Worm (Caenorhabditis elegans): ENCODE data around the gene lron-7.

The lron-7 gene

ce11 chrX:7314564-7314963, 22.6 kb downstream of the lron-7 start:
- TF ChIP-seq elt-2 (tag; optimal IDR thresholded peaks at IDR 0.05): peak; percentile 40
- no peak for TF ChIP-seq skn-1 (tag; optimal IDR thresholded peaks at IDR 0.05)
- TF ChIP-seq efl-1 (optimal IDR thresholded peaks at IDR 0.05): no peak
- TF ChIP-seq efl-1 (GFP tag; optimal IDR thresholded peaks at IDR 0.05 in 1 of 2): peak in 1 of 2 experiments; percentile 16

ce11 chrX:7315329-7315728, 23.4 kb downstream of the lron-7 start, which contains the start of gene spp-3:
spp-3 (minus strand) TSS chrX:7315353.
- TF ChIP-seq nhr-20 (tag; optimal IDR thresholded peaks at IDR 0.05): peak; percentile 17
- TF ChIP-seq xbp-1 (tag; optimal IDR thresholded peaks at IDR 0.05): no peak
- TF ChIP-seq nhr-90 (tag; optimal IDR thresholded peaks at IDR 0.05; ENCODE audit: poor library complexity): peak; percentile 8
- peak; percentile 20 for TF ChIP-seq pqm-1 (tag; optimal IDR thresholded peaks at IDR 0.05)
- peak in 1 of 2 experiments; percentile 41 for TF ChIP-seq lin-35 (GFP tag; optimal IDR thresholded peaks at IDR 0.05)
- peak in 1 of 2 experiments; percentile 39 for TF ChIP-seq lsy-2 (tag; optimal IDR thresholded peaks at IDR 0.05)
- TF ChIP-seq elt-2 (tag; optimal IDR thresholded peaks at IDR 0.05): peak; percentile 93
- TF ChIP-seq hlh-4 (tag; optimal IDR thresholded peaks at IDR 0.05): no peak

- TF ChIP-seq elt-2 (tag; optimal IDR thresholded peaks at IDR 0.05): peak; percentile 85
- peak; percentile 52 for TF ChIP-seq ama-1 (optimal IDR thresholded peaks at IDR 0.05)
- TF ChIP-seq lin-35 (GFP tag; optimal IDR thresholded peaks at IDR 0.05): peak in 1 of 2 experiments; percentile 36
- no peak for TF ChIP-seq mdl-1 (tag; optimal IDR thresholded peaks at IDR 0.05)
- TF ChIP-seq pax-3 (tag; optimal IDR thresholded peaks at IDR 0.05): no peak
- peak; percentile 29 for TF ChIP-seq nhr-71 (tag; optimal IDR thresholded peaks at IDR 0.05)
- peak; percentile 18 for TF ChIP-seq jun-1 (tag; optimal IDR thresholded peaks at IDR 0.05)
- peak; percentile 39 for TF ChIP-seq pqm-1 (tag; optimal IDR thresholded peaks at IDR 0.05)
These were observed 24.8 kb downstream of the lron-7 start, which contains the start of the genes spp-2 and spp-6 for ce11 chrX:7316485-7317391. spp-2 (minus strand) TSS chrX:7316818. spp-6 (plus strand) TSS chrX:7317341.

- TF ChIP-seq sox-4 (tag; optimal IDR thresholded peaks at IDR 0.05): no peak
- TF ChIP-seq elt-2 (tag; optimal IDR thresholded peaks at IDR 0.05): peak; percentile 72
These were observed 26.7 kb downstream of the lron-7 start, which contains the start of gene spp-4 for ce11 chrX:7318639-7319038. spp-4 (minus strand) TSS chrX:7318756.

- peak; percentile 31 for TF ChIP-seq nhr-90 (tag; optimal IDR thresholded peaks at IDR 0.05; ENCODE audit: poor library complexity)
- no peak for TF ChIP-seq mep-1 (tag; optimal IDR thresholded peaks at IDR 0.05)
- TF ChIP-seq nhr-47 (tag; optimal IDR thresholded peaks at IDR 0.05): no peak
- TF ChIP-seq mdl-1 (tag; optimal IDR thresholded peaks at IDR 0.05): peak in 1 of 2 experiments; percentile 6
- no peak for TF ChIP-seq ama-1 (optimal IDR thresholded peaks at IDR 0.05)
- no peak for TF ChIP-seq lir-3 (tag; optimal IDR thresholded peaks at IDR 0.05; ENCODE audit: poor library complexity)
- TF ChIP-seq fkh-8 (tag; optimal IDR thresholded peaks at IDR 0.05): no peak
- TF ChIP-seq zip-4 (GFP tag; optimal IDR thresholded peaks at IDR 0.05): no peak
- TF ChIP-seq mef-2 (tag; optimal IDR thresholded peaks at IDR 0.05): no peak
- TF ChIP-seq lin-13 (GFP tag; optimal IDR thresholded peaks at IDR 0.05): no peak
- peak; percentile 37 for TF ChIP-seq jun-1 (tag; optimal IDR thresholded peaks at IDR 0.05)
- no peak for TF ChIP-seq snu-23 (GFP tag; optimal IDR thresholded peaks at IDR 0.05)
- no peak for TF ChIP-seq lin-39 (tag; optimal IDR thresholded peaks at IDR 0.05)
- TF ChIP-seq hlh-17 (GFP tag; optimal IDR thresholded peaks at IDR 0.05; ENCODE audit: borderline replicate concordance): no peak
- TF ChIP-seq nhr-28 (tag; optimal IDR thresholded peaks at IDR 0.05): no peak
- TF ChIP-seq C16A3.4 (tag; optimal IDR thresholded peaks at IDR 0.05): no peak
- TF ChIP-seq nhr-85 (tag): no peak
- no peak for TF ChIP-seq nhr-19 (GFP tag; conservative IDR thresholded peaks at IDR 0.05)
- no peak for TF ChIP-seq nhr-71 (tag; optimal IDR thresholded peaks at IDR 0.05)
- TF ChIP-seq nhr-20 (tag; optimal IDR thresholded peaks at IDR 0.05): peak; percentile 22
- TF ChIP-seq lin-14 (GFP tag; optimal IDR thresholded peaks at IDR 0.05): peak; percentile 4
- TF ChIP-seq ceh-88 (GFP tag; IDR thresholded peaks at IDR 0.05): no peak
- no peak for TF ChIP-seq unc-30 (tag; optimal IDR thresholded peaks at IDR 0.05)
- no peak for TF ChIP-seq unc-62 (GFP tag; optimal IDR thresholded peaks at IDR 0.05)
- no peak for TF ChIP-seq aly-2 (tag; optimal IDR thresholded peaks at IDR 0.05)
- TF ChIP-seq skn-1 (tag; optimal IDR thresholded peaks at IDR 0.05): no peak
- TF ChIP-seq ztf-4 (tag; optimal IDR thresholded peaks at IDR 0.05): no peak
- TF ChIP-seq lin-35 (GFP tag; optimal IDR thresholded peaks at IDR 0.05): peak in 1 of 2 experiments; percentile 56
- TF ChIP-seq nhr-84 (tag; optimal IDR thresholded peaks at IDR 0.05): no peak
- TF ChIP-seq lin-15B (tag; optimal IDR thresholded peaks at IDR 0.05): no peak
- TF ChIP-seq efl-1 (optimal IDR thresholded peaks at IDR 0.05): no peak
- no peak for TF ChIP-seq efl-1 (GFP tag; optimal IDR thresholded peaks at IDR 0.05 in 1 of 2)
- TF ChIP-seq aha-1 (tag; optimal IDR thresholded peaks at IDR 0.05): no peak
These were observed 28.3 kb downstream of the lron-7 start, which contains the start of gene spp-5 for ce11 chrX:7320115-7320711. spp-5 (minus strand) TSS chrX:7320354.
